Fruit fly (Drosophila melanogaster): ENCODE data around the gene CG2126.

The CG2126 gene

DNA sequence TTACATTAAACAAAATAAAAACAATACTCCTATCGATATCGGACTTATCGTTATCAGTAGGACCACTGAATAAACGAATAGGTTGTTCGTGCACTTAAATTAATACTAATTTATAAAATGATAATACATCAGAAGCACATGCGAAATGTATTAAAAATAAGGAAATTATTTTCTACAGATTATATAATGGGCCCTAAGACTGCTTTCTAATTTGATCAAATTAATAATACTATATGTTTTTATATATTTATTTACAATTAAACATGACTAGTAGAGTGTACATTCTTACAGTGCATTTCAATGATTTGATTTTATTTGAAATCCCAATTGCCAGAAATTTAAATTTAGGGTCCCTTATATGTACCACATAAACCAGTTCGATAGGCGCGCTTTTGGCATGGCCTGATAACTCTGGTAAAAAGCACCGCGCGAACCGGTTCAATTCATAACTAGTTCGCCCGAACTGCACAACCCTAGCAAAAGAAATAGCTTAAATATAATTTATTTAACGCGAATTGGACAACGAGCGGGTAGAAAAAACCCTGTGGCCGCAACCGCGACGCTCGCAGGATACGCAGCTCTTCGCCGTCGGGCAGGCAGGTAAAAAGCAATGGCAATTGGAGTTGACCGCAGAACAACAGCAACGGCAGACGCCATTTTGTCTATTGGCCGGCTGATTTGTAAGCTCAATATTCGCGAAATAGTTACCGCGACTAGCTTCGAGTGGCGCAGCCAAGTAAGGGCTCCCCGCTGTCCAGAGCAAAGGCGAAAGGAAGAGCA lies at the start of gene CG2126, which contains the start of gene faf:
TSS of gene CG2126 (minus strand) at position 70 of the 780 bp plus-strand sequence.
TSS of gene faf (plus strand) at position 438 of the 780 bp plus-strand sequence.
- peak; percentile 63 for TF ChIP-seq CG13123 (GFP tag; optimal IDR thresholded peaks at IDR 0.05)
- TF ChIP-seq ATbp (GFP tag; optimal IDR thresholded peaks at IDR 0.05) = no peak
- peak; percentile 43 for TF ChIP-seq D19B (GFP tag; optimal IDR thresholded peaks at IDR 0.05)
- peak; percentile 31 for TF ChIP-seq Side (GFP tag; optimal IDR thresholded peaks at IDR 0.05)
- TF ChIP-seq CG6791 (GFP tag; IDR thresholded peaks at IDR 0.05; ENCODE audit: partially characterized antibody) = no peak
- TF ChIP-seq wek (GFP tag; optimal IDR thresholded peaks at IDR 0.05) = no peak
- TF ChIP-seq YL-1 (GFP tag; optimal IDR thresholded peaks at IDR 0.05) = peak; percentile 12
- no peak for TF ChIP-seq HmgD (GFP tag; optimal IDR thresholded peaks at IDR 0.05)
- TF ChIP-seq sens (GFP tag) = peak; percentile 83
- peak; percentile 89 for TF ChIP-seq CG17829 (tag; optimal IDR thresholded peaks at IDR 0.05)
- peak; percentile 73 for TF ChIP-seq CG18764 (GFP tag; optimal IDR thresholded peaks at IDR 0.05)
- TF ChIP-seq Hey (tag; optimal IDR thresholded peaks at IDR 0.05) = no peak
- TF ChIP-seq Camta (GFP tag; optimal IDR thresholded peaks at IDR 0.05) = peak; percentile 23
- peak; percentile 45 for TF ChIP-seq nerfin-1 (tag; optimal IDR thresholded peaks at IDR 0.05)
- no peak for TF ChIP-seq yki (optimal IDR thresholded peaks at IDR 0.05)
- peak; percentile 25 for TF ChIP-seq Spps (tag; optimal IDR thresholded peaks at IDR 0.05)
- peak; percentile 81 for TF ChIP-seq Abd-B (GFP tag; optimal IDR thresholded peaks at IDR 0.05)
- TF ChIP-seq Dp (GFP tag; optimal IDR thresholded peaks at IDR 0.05) = peak; percentile 44
- TF ChIP-seq da (GFP tag; optimal IDR thresholded peaks at IDR 0.05) = no peak
- TF ChIP-seq CG8765 (GFP tag; IDR thresholded peaks at IDR 0.05) = peak; percentile 46; the same call in 1 of the 2 replicates
- TF ChIP-seq CG32767 (GFP tag; IDR thresholded peaks at IDR 0.05) = peak; percentile 68
- peak; percentile 43; the same call in 2 of the 3 replicates for TF ChIP-seq knrl (GFP tag; IDR thresholded peaks at IDR 0.05; ENCODE audit: partially characterized antibody)
- peak; percentile 11 for TF ChIP-seq dm (GFP tag; optimal IDR thresholded peaks at IDR 0.05)
- peak; percentile 6 for TF ChIP-seq CG1647 (GFP tag; optimal IDR thresholded peaks at IDR 0.05)
- peak; percentile 91 for TF ChIP-seq gem (tag; optimal IDR thresholded peaks at IDR 0.05)
- peak; percentile 60 for TF ChIP-seq cato (GFP tag; optimal IDR thresholded peaks at IDR 0.05; ENCODE audit: borderline replicate concordance)
- TF ChIP-seq crp (GFP tag; optimal IDR thresholded peaks at IDR 0.05) = peak in 1 of 2 experiments; percentile 41
- no peak for TF ChIP-seq ftz-f1 (GFP tag; optimal IDR thresholded peaks at IDR 0.05)
- peak; percentile 80 for TF ChIP-seq trem (tag; optimal IDR thresholded peaks at IDR 0.05)
- TF ChIP-seq Lhr (GFP tag; optimal IDR thresholded peaks at IDR 0.05) = peak; percentile 38
- peak; percentile 90 for TF ChIP-seq CG8924 (tag; optimal IDR thresholded peaks at IDR 0.05)
- TF ChIP-seq gt (GFP tag; IDR thresholded peaks at IDR 0.05) = peak; percentile 31; the same call in 1 of the 2 replicates
- TF ChIP-seq onecut (GFP tag; IDR thresholded peaks at IDR 0.05) = peak; percentile 64
- TF ChIP-seq unpg (GFP tag; optimal IDR thresholded peaks at IDR 0.05) = peak; percentile 82
- TF ChIP-seq CG17328 (GFP tag; IDR thresholded peaks at IDR 0.05) = peak; percentile 76
- peak; percentile 18 for TF ChIP-seq CG15073 (GFP tag; optimal IDR thresholded peaks at IDR 0.05)
- no peak for TF ChIP-seq lab (GFP tag; optimal IDR thresholded peaks at IDR 0.05)
- no peak for TF ChIP-seq CG10565 (GFP tag; optimal IDR thresholded peaks at IDR 0.05)
- peak; percentile 44; the same call in 1 of the 2 replicates for TF ChIP-seq amos (GFP tag; IDR thresholded peaks at IDR 0.05; ENCODE audit: partially characterized antibody)
- peak; percentile 77 for TF ChIP-seq CG17385 (GFP tag; optimal IDR thresholded peaks at IDR 0.05)
- TF ChIP-seq zen2 (GFP tag; IDR thresholded peaks at IDR 0.05; ENCODE audit: partially characterized antibody) = no peak
- TF ChIP-seq CG12299 (tag; optimal IDR thresholded peaks at IDR 0.05) = peak; percentile 70
- TF ChIP-seq sug (tag; optimal IDR thresholded peaks at IDR 0.05) = peak; percentile 74
- TF ChIP-seq CG15601 (tag; optimal IDR thresholded peaks at IDR 0.05) = peak; percentile 74
- TF ChIP-seq CG4360 (GFP tag; IDR thresholded peaks at IDR 0.05) = 0 out of 2 replicates have a peak, but pooled peaks have one; percentile 22
- TF ChIP-seq Oli (tag; optimal IDR thresholded peaks at IDR 0.05) = peak; percentile 69
- TF ChIP-seq bbx (GFP tag; IDR thresholded peaks at IDR 0.05; ENCODE audit: partially characterized antibody) = peak; percentile 26; the same call in 1 of the 2 replicates
- TF ChIP-seq CG12744 (GFP tag; optimal IDR thresholded peaks at IDR 0.05) = peak; percentile 2

Data from whole organism, embryonic.